Worm (Caenorhabditis elegans) whole organism, midembryonic: ENCODE measurements around the gene abu-6.

Source experiments
- cog-1 ChIP-seq: sonication (generic microtip); optimal IDR thresholded peaks from 2 replicates; lab custom pipeline; 2016; ENCODE audit warnings: missing genetic modification characterization, missing compliant biosample characterization
- flt-1 ChIP-seq: fragments of 200-800 bp; sonication (Bioruptor generic); IDR thresholded peaks from 2 replicates; pipeline ENCODE4 v1.3.6; 2022; ENCODE audit warnings: missing genetic modification characterization, missing compliant biosample characterization
- klf-2 ChIP-seq: fragments of 200-800 bp; sonication (Bioruptor generic); conservative IDR thresholded peaks from 2 replicates; pipeline ENCODE4 v1.3.6; 2022; ENCODE audit warnings: missing genetic modification reagents, missing genetic modification characterization, missing compliant biosample characterization
- tab-1 ChIP-seq: fragments of 200-800 bp; sonication (Bioruptor generic); IDR thresholded peaks from 2 replicates; pipeline ENCODE4 v1.3.6; 2022; ENCODE audit warnings: missing genetic modification characterization, missing compliant biosample characterization

ce11 chrV:5178051-5178450, 16.4 kb upstream of the abu-6 start:
- TF ChIP-seq cog-1 (tag; lab: Kevin White, UChicago) (no peak), tab-1 (no peak), klf-2 (GFP tag; lab: Robert Waterston, UW) (no peak), flt-1 (GFP tag; lab: Robert Waterston, UW) (no peak)
